Fruit fly (Drosophila melanogaster) whole organism, embryonic: ENCODE results near the gene CG31549.
A peak's percentile ranks its signal among the peaks of the same experiment; 100 is the strongest.

Experiments used
- Bgb ChIP-seq: fragments of 200-800 bp; sonication (Bioruptor generic); IDR thresholded peaks from 2 replicates; pipeline ENCODE4 v1.3.6; 2022; ENCODE audit warnings: missing biosample characterization, missing genetic modification characterization; ENCODE audit not compliant: partially characterized antibody
- C15 ChIP-seq: fragments of 200-800 bp; sonication (Bioruptor generic); IDR thresholded peaks from 3 replicates; pipeline ENCODE4 v1.3.6; 2022; ENCODE audit warnings: missing biosample characterization, missing genetic modification characterization
- CG10565 ChIP-seq: fragments of 200-800 bp; sonication (Bioruptor generic); optimal IDR thresholded peaks from 3 replicates; lab custom pipeline; 2016; ENCODE audit warnings: missing biosample characterization, mild to moderate bottlenecking, missing genetic modification characterization
- CG11398 ChIP-seq: fragments of 200-800 bp; sonication (Bioruptor generic); optimal IDR thresholded peaks from 2 replicates; lab custom pipeline; 2016; ENCODE audit warnings: missing biosample characterization, missing genetic modification characterization
- CG11504 ChIP-seq: fragments of 200-800 bp; sonication (Bioruptor generic); optimal IDR thresholded peaks from 3 replicates; lab custom pipeline; 2019; ENCODE audit warnings: missing biosample characterization, mild to moderate bottlenecking, missing genetic modification characterization, moderate library complexity
- CG12659 ChIP-seq: fragments of 200-800 bp; sonication (Bioruptor generic); optimal IDR thresholded peaks from 3 replicates; lab custom pipeline; 2017; ENCODE audit warnings: mild to moderate bottlenecking, missing biosample characterization, missing genetic modification reagents, missing genetic modification characterization
- CG13775 ChIP-seq: fragments of 200-800 bp; sonication (Bioruptor generic); optimal IDR thresholded peaks from 3 replicates; lab custom pipeline; 2017; ENCODE audit warnings: missing biosample characterization, mild to moderate bottlenecking, missing genetic modification characterization
- CG1647 ChIP-seq: fragments of 200-800 bp; sonication (Bioruptor generic); optimal IDR thresholded peaks from 3 replicates; lab custom pipeline; 2016; ENCODE audit warnings: missing biosample characterization, missing genetic modification characterization
- CG16813 ChIP-seq: fragments of 200-800 bp; sonication (Bioruptor generic); IDR thresholded peaks from 3 replicates; pipeline ENCODE4 v1.3.6; 2022; ENCODE audit warnings: missing biosample characterization, missing genetic modification characterization; ENCODE audit not compliant: partially characterized antibody
- CG17568 ChIP-seq: fragments of 200-800 bp; sonication (Bioruptor generic); optimal IDR thresholded peaks from 2 replicates; lab custom pipeline; 2018; ENCODE audit warnings: missing biosample characterization, mild to moderate bottlenecking, missing genetic modification characterization, moderate library complexity
- CG1792 ChIP-seq: fragments of 200-800 bp; sonication (Bioruptor generic); optimal IDR thresholded peaks from 2 replicates; lab custom pipeline; 2016; ENCODE audit warnings: missing biosample characterization, missing genetic modification characterization
- CG18262 ChIP-seq: fragments of 200-800 bp; optimal IDR thresholded peaks from 3 replicates; lab custom pipeline; 2019; ENCODE audit warnings: missing biosample characterization, mild to moderate bottlenecking, missing genetic modification characterization, moderate library complexity
- CG2120 ChIP-seq: fragments of 200-800 bp; sonication (Bioruptor generic); optimal IDR thresholded peaks from 3 replicates; lab custom pipeline; 2016; ENCODE audit warnings: missing biosample characterization, missing genetic modification characterization
- CG2199 ChIP-seq: fragments of 200-800 bp; sonication (Bioruptor generic); IDR thresholded peaks from 3 replicates; pipeline ENCODE4 v1.3.6; 2022; ENCODE audit warnings: missing biosample characterization, missing genetic modification characterization
- CG2889 ChIP-seq: fragments of 200-800 bp; sonication (Bioruptor generic); IDR thresholded peaks from 3 replicates; pipeline ENCODE4 v1.3.6; 2022; ENCODE audit warnings: missing biosample characterization, missing genetic modification characterization
- CG31441 ChIP-seq: fragments of 200-800 bp; sonication (Bioruptor generic); IDR thresholded peaks from 2 replicates; pipeline ENCODE4 v1.3.6; 2022; ENCODE audit warnings: missing biosample characterization, missing genetic modification characterization
- CG32772 ChIP-seq: fragments of 200-800 bp; sonication (Bioruptor generic); IDR thresholded peaks from 2 replicates; pipeline ENCODE4 v1.3.6; 2022; ENCODE audit warnings: missing biosample characterization, missing genetic modification characterization
- CG33213 ChIP-seq: fragments of 200-800 bp; sonication (Bioruptor generic); optimal IDR thresholded peaks from 3 replicates; lab custom pipeline; 2016; ENCODE audit warnings: missing biosample characterization, missing genetic modification characterization
- CG33557 ChIP-seq: fragments of 200-800 bp; sonication (Bioruptor generic); optimal IDR thresholded peaks from 2 replicates; lab custom pipeline; 2019; ENCODE audit warnings: missing biosample characterization, mild to moderate bottlenecking, missing genetic modification characterization, moderate library complexity
- CG34422 ChIP-seq: fragments of 200-800 bp; sonication (Bioruptor generic); IDR thresholded peaks from 3 replicates; pipeline ENCODE4 v1.3.6; 2022; ENCODE audit warnings: missing biosample characterization, missing genetic modification characterization
- CG5245 ChIP-seq: fragments of 200-800 bp; sonication (Bioruptor generic); optimal IDR thresholded peaks from 3 replicates; lab custom pipeline; 2016; ENCODE audit warnings: missing biosample characterization, missing genetic modification characterization
- CG6791 ChIP-seq: fragments of 200-800 bp; sonication (Bioruptor generic); IDR thresholded peaks from 3 replicates; pipeline ENCODE4 v1.3.6; 2022; ENCODE audit warnings: missing biosample characterization, missing genetic modification characterization; ENCODE audit not compliant: partially characterized antibody
- CG7357 ChIP-seq: fragments of 200-800 bp; sonication (Bioruptor generic); IDR thresholded peaks from 3 replicates; pipeline ENCODE4 v1.3.6; 2022; ENCODE audit warnings: missing biosample characterization, missing genetic modification characterization
- CG9215 ChIP-seq: fragments of 200-800 bp; sonication (Bioruptor generic); IDR thresholded peaks from 2 replicates; pipeline ENCODE4 v1.3.6; 2022; ENCODE audit warnings: missing biosample characterization, missing genetic modification characterization
- CG9797 ChIP-seq: fragments of 200-800 bp; sonication (Bioruptor generic); optimal IDR thresholded peaks from 3 replicates; lab custom pipeline; 2018; ENCODE audit warnings: missing biosample characterization, mild to moderate bottlenecking, missing genetic modification characterization
- CHES-1-like ChIP-seq: fragments of 200-800 bp; sonication (Bioruptor generic); optimal IDR thresholded peaks from 2 replicates; lab custom pipeline; 2016; ENCODE audit warnings: missing biosample characterization, missing genetic modification characterization
- Dek ChIP-seq: fragments of 200-800 bp; sonication (Bioruptor generic); optimal IDR thresholded peaks from 3 replicates; lab custom pipeline; 2019; ENCODE audit warnings: missing biosample characterization, mild to moderate bottlenecking, missing genetic modification characterization, moderate library complexity
- Dref ChIP-seq: fragments of 200-800 bp; sonication (Bioruptor generic); IDR thresholded peaks from 2 replicates; pipeline ENCODE4 v1.3.6; 2022; ENCODE audit warnings: missing biosample characterization, missing genetic modification characterization
- Hey ChIP-seq: fragments of 200-800 bp; sonication (Bioruptor generic); optimal IDR thresholded peaks from 3 replicates; lab custom pipeline; 2018; ENCODE audit warnings: missing biosample characterization, mild to moderate bottlenecking, missing genetic modification characterization
- Lhr ChIP-seq: fragments of 200-800 bp; sonication (Bioruptor generic); optimal IDR thresholded peaks from 3 replicates; lab custom pipeline; 2017; ENCODE audit warnings: mild to moderate bottlenecking, missing biosample characterization, missing genetic modification reagents, missing genetic modification characterization
- Opbp ChIP-seq: fragments of 200-800 bp; sonication (Bioruptor generic); IDR thresholded peaks from 3 replicates; pipeline ENCODE4 v1.3.6; 2022; ENCODE audit warnings: missing biosample characterization, missing genetic modification characterization; ENCODE audit not compliant: partially characterized antibody
- Optix ChIP-seq: fragments of 200-800 bp; sonication (Bioruptor generic); IDR thresholded peaks from 3 replicates; pipeline ENCODE4 v1.3.6; 2022; ENCODE audit warnings: missing biosample characterization, missing genetic modification characterization
- PHDP ChIP-seq: fragments of 200-800 bp; sonication (Bioruptor generic); optimal IDR thresholded peaks from 3 replicates; lab custom pipeline; 2018; ENCODE audit warnings: missing biosample characterization, mild to moderate bottlenecking, missing genetic modification characterization, moderate library complexity
- Ravus ChIP-seq: fragments of 200-800 bp; sonication (Bioruptor generic); IDR thresholded peaks from 2 replicates; pipeline ENCODE4 v1.3.6; 2022; ENCODE audit warnings: missing biosample characterization, missing genetic modification characterization
- Six4 ChIP-seq: fragments of 200-800 bp; sonication (Bioruptor generic); optimal IDR thresholded peaks from 2 replicates; lab custom pipeline; 2016; ENCODE audit warnings: missing biosample characterization, missing genetic modification characterization
- Usf ChIP-seq: fragments of 200-800 bp; sonication (Bioruptor generic); optimal IDR thresholded peaks from 2 replicates; lab custom pipeline; 2017; ENCODE audit warnings: missing genotype, missing biosample characterization, missing genetic modification characterization
- Xrp1 ChIP-seq: fragments of 200-800 bp; sonication (Bioruptor generic); IDR thresholded peaks from 2 replicates; pipeline ENCODE4 v1.3.6; 2022; ENCODE audit warnings: missing biosample characterization, missing genetic modification characterization
- az2 ChIP-seq: fragments of 200-800 bp; sonication (Bioruptor generic); optimal IDR thresholded peaks from 3 replicates; lab custom pipeline; 2016; ENCODE audit warnings: missing biosample characterization, missing genetic modification characterization
- chif ChIP-seq, 2 experiments: fragments of 200-800 bp; sonication (Bioruptor generic); optimal IDR thresholded peaks; 3 replicates each; lab custom pipeline; 2016; ENCODE audit warnings: missing biosample characterization in 2 of 2, missing genetic modification characterization in 2 of 2
- ci ChIP-seq: fragments of 200-800 bp; sonication (Bioruptor generic); IDR thresholded peaks from 3 replicates; pipeline ENCODE4 v1.3.6; 2022; ENCODE audit warnings: missing biosample characterization, missing genetic modification characterization
- dm ChIP-seq: fragments of 200-800 bp; sonication (Bioruptor generic); optimal IDR thresholded peaks from 3 replicates; lab custom pipeline; 2016; ENCODE audit warnings: missing biosample characterization, missing genetic modification characterization
- fru ChIP-seq: fragments of >200 bp; optimal IDR thresholded peaks from 2 replicates; lab custom pipeline; 2017
- gem ChIP-seq: fragments of 200-800 bp; sonication (Bioruptor generic); optimal IDR thresholded peaks from 2 replicates; lab custom pipeline; 2019; ENCODE audit warnings: missing biosample characterization, mild to moderate bottlenecking, missing genetic modification characterization, moderate library complexity
- grau ChIP-seq: fragments of 200-800 bp; optimal IDR thresholded peaks from 3 replicates; lab custom pipeline; 2019; ENCODE audit warnings: missing biosample characterization, mild to moderate bottlenecking, missing genetic modification characterization, moderate library complexity
- h ChIP-seq: fragments of >200 bp; optimal IDR thresholded peaks from 2 replicates; lab custom pipeline; 2017
- ind ChIP-seq: fragments of 200-800 bp; sonication (Bioruptor generic); optimal IDR thresholded peaks from 3 replicates; lab custom pipeline; 2016; ENCODE audit warnings: missing biosample characterization, missing genetic modification characterization
- kay ChIP-seq: fragments of 200-800 bp; sonication (Bioruptor generic); optimal IDR thresholded peaks from 2 replicates; lab custom pipeline; 2016; ENCODE audit warnings: missing biosample characterization, missing genetic modification characterization
- ken ChIP-seq: fragments of 200-800 bp; sonication (Bioruptor generic); IDR thresholded peaks from 3 replicates; pipeline ENCODE4 v1.3.6; 2022; ENCODE audit warnings: missing biosample characterization, missing genetic modification characterization
- nmo ChIP-seq: fragments of 200-800 bp; sonication (Bioruptor generic); optimal IDR thresholded peaks from 2 replicates; lab custom pipeline; 2018; ENCODE audit warnings: missing biosample characterization, mild to moderate bottlenecking, missing genetic modification characterization, moderate library complexity
- pfk ChIP-seq: fragments of 200-800 bp; sonication (Bioruptor generic); optimal IDR thresholded peaks from 2 replicates; lab custom pipeline; 2018; ENCODE audit warnings: missing biosample characterization, mild to moderate bottlenecking, missing genetic modification characterization, moderate library complexity
- shn ChIP-seq: fragments of 200-800 bp; sonication (Bioruptor generic); optimal IDR thresholded peaks from 3 replicates; lab custom pipeline; 2016; ENCODE audit warnings: missing biosample characterization, missing genetic modification characterization
- tna ChIP-seq: fragments of 200-800 bp; sonication (Bioruptor generic); IDR thresholded peaks from 2 replicates; pipeline ENCODE4 v1.3.6; 2022; ENCODE audit warnings: missing biosample characterization, missing genetic modification characterization; ENCODE audit not compliant: partially characterized antibody
- vfl ChIP-seq: fragments of 200-800 bp; sonication (Bioruptor generic); optimal IDR thresholded peaks from 2 replicates; lab custom pipeline; 2016; ENCODE audit warnings: missing biosample characterization, missing genetic modification characterization

Gene CG31549

dm6 chr3R:5613114-5613443, 18.9 kb upstream of the CG31549 start, which contains the start of gene Atu (continued):
- TF ChIP-seq PHDP (tag; lab: Kevin White, UChicago) (no peak), CG6791 (GFP tag; lab: Robert Waterston, UW) (peak; percentile 84), CHES-1-like (GFP tag; lab: Kevin White, UChicago) (peak; percentile 88), CG2120 (GFP tag; lab: Kevin White, UChicago) (peak; percentile 72), ci (GFP tag; lab: Robert Waterston, UW) (no peak), ken (GFP tag; lab: Robert Waterston, UW) (no peak), Dref (GFP tag; lab: Robert Waterston, UW) (peak; percentile 86), shn (GFP tag; lab: Kevin White, UChicago) (peak; percentile 54), CG12659 (GFP tag; lab: Kevin White, UChicago) (peak; percentile 74), CG32772 (GFP tag; lab: Robert Waterston, UW) (no peak), CG11504 (tag; lab: Kevin White, UChicago) (no peak), pfk (GFP tag; lab: Kevin White, UChicago) (no peak), Dek (peak; percentile 13), CG9215 (GFP tag; lab: Robert Waterston, UW) (no peak), CG9797 (peak; percentile 19), C15 (GFP tag; lab: Robert Waterston, UW) (no peak), CG10565 (GFP tag; lab: Kevin White, UChicago) (no peak), dm (no peak), CG16813 (GFP tag; lab: Robert Waterston, UW) (peak; percentile 93), h (lab: Kevin White, UChicago) (no peak), CG31441 (GFP tag; lab: Robert Waterston, UW) (peak; percentile 43; the same call in 1 of the 2 replicates), CG13775 (peak; percentile 35), nmo (GFP tag; lab: Kevin White, UChicago) (peak; percentile 76), Usf (GFP tag; lab: Kevin White, UChicago) (no peak), Xrp1 (GFP tag; lab: Robert Waterston, UW) (no peak), Six4 (GFP tag; lab: Kevin White, UChicago) (no peak), CG17568 (GFP tag; lab: Kevin White, UChicago) (no peak), Lhr (GFP tag; lab: Kevin White, UChicago) (peak; percentile 11), CG11398 (GFP tag; lab: Kevin White, UChicago) (no peak), Opbp (peak; percentile 91), CG34422 (peak; percentile 39; the same call in 1 of the 3 replicates), chif (GFP tag; optimal IDR thresholded peaks at IDR 0.05; lab: Kevin White, UChicago) (no peak), CG33213 (GFP tag; lab: Kevin White, UChicago) (no peak), fru (lab: Kevin White, UChicago) (no peak), kay (no peak), ind (GFP tag; lab: Kevin White, UChicago) (peak; percentile 43), Bgb (GFP tag; lab: Robert Waterston, UW) (peak; percentile 87), CG7357 (GFP tag; lab: Robert Waterston, UW) (no peak), Hey (no peak), CG2889 (no peak), CG1792 (GFP tag; lab: Kevin White, UChicago) (peak; percentile 99), grau (tag; lab: Kevin White, UChicago) (peak; percentile 54), az2 (GFP tag; lab: Kevin White, UChicago) (no peak), Ravus (GFP tag; lab: Robert Waterston, UW) (no peak), CG18262 (tag; lab: Kevin White, UChicago) (peak; percentile 46), Optix (GFP tag; lab: Robert Waterston, UW) (no peak), CG1647 (peak; percentile 13), vfl (GFP tag; lab: Kevin White, UChicago) (no peak), gem (tag; lab: Kevin White, UChicago) (no peak), tna (GFP tag; lab: Robert Waterston, UW) (peak; percentile 83), CG2199 (GFP tag; lab: Robert Waterston, UW) (no peak), CG5245 (GFP tag; lab: Kevin White, UChicago) (no peak), CG33557 (GFP tag; lab: Kevin White, UChicago) (no peak)
